Fruit fly (Drosophila melanogaster): ENCODE data around the gene CG8813.
A peak's percentile ranks its signal among the peaks of the same experiment; 100 is the strongest.

CG8813 gene

dm6 chr2L:2882968-2883702 lies 13.7 kb downstream of the CG8813 start (continued):
- TF ChIP-seq CG12391 (tag; optimal IDR thresholded peaks at IDR 0.05) (peak; percentile 58), Pdp1 (GFP tag; optimal IDR thresholded peaks at IDR 0.05) (peak in 1 of 2 experiments; percentile 33), CG18599 (GFP tag; optimal IDR thresholded peaks at IDR 0.05) (peak; percentile 57), CG14710 (tag; optimal IDR thresholded peaks at IDR 0.05) (peak; percentile 35), CG4424 (GFP tag; optimal IDR thresholded peaks at IDR 0.05) (no peak), sna (GFP tag; IDR thresholded peaks at IDR 0.05; ENCODE audit: partially characterized antibody) (no peak), CG10209 (GFP tag; optimal IDR thresholded peaks at IDR 0.05) (peak; percentile 38), CG10147 (GFP tag; optimal IDR thresholded peaks at IDR 0.05) (peak; percentile 20), fd3F (GFP tag; optimal IDR thresholded peaks at IDR 0.05) (peak; percentile 40), CG2199 (GFP tag; IDR thresholded peaks at IDR 0.05) (0 out of 3 replicates have a peak, but pooled peaks have one; percentile 69), dm (GFP tag; optimal IDR thresholded peaks at IDR 0.05) (peak; percentile 44), CG3995 (GFP tag; optimal IDR thresholded peaks at IDR 0.05) (peak; percentile 93), CG43689 (GFP tag; IDR thresholded peaks at IDR 0.05) (no peak), grau (tag; optimal IDR thresholded peaks at IDR 0.05) (peak; percentile 61), CG17912 (GFP tag; optimal IDR thresholded peaks at IDR 0.05) (no peak), emc (GFP tag; optimal IDR thresholded peaks at IDR 0.05) (peak; percentile 26), ci (GFP tag; IDR thresholded peaks at IDR 0.05) (peak; percentile 79), lab (GFP tag; optimal IDR thresholded peaks at IDR 0.05) (peak; percentile 70), gem (tag; optimal IDR thresholded peaks at IDR 0.05) (peak; percentile 67), CG9727 (GFP tag; optimal IDR thresholded peaks at IDR 0.05) (peak; percentile 50), CHES-1-like (GFP tag; optimal IDR thresholded peaks at IDR 0.05) (peak; percentile 47), CG7357 (GFP tag; IDR thresholded peaks at IDR 0.05) (no peak), TFAM (GFP tag; optimal IDR thresholded peaks at IDR 0.05) (no peak), pfk (GFP tag; optimal IDR thresholded peaks at IDR 0.05) (peak; percentile 3), CTCF (GFP tag; optimal IDR thresholded peaks at IDR 0.05) (no peak), oc (tag; optimal IDR thresholded peaks at IDR 0.05) (peak; percentile 43), lilli (GFP tag; optimal IDR thresholded peaks at IDR 0.05) (peak; percentile 92), Sry-β (GFP tag; optimal IDR thresholded peaks at IDR 0.05) (peak; percentile 2), CG13296 (GFP tag; optimal IDR thresholded peaks at IDR 0.05) (peak; percentile 66), grn (GFP tag; optimal IDR thresholded peaks at IDR 0.05) (peak; percentile 96), CG10979 (tag; optimal IDR thresholded peaks at IDR 0.05) (peak; percentile 13), gt (GFP tag; IDR thresholded peaks at IDR 0.05) (no peak), CG12236 (GFP tag; optimal IDR thresholded peaks at IDR 0.05) (peak; percentile 26), stwl (tag; optimal IDR thresholded peaks at IDR 0.05) (peak; percentile 56), CG3726 (GFP tag; IDR thresholded peaks at IDR 0.05) (0 out of 3 replicates have a peak, but pooled peaks have one; percentile 6), Lhr (GFP tag; optimal IDR thresholded peaks at IDR 0.05) (no peak), fu2 (GFP tag; optimal IDR thresholded peaks at IDR 0.05) (peak; percentile 18), CG7372 (GFP tag; IDR thresholded peaks at IDR 0.05) (peak; percentile 39; the same call in 1 of the 2 replicates), sd (tag; optimal IDR thresholded peaks at IDR 0.05) (peak; percentile 3), wor (GFP tag; IDR thresholded peaks at IDR 0.05) (no peak), CG1832 (GFP tag; optimal IDR thresholded peaks at IDR 0.05) (no peak), CG14441 (GFP tag; IDR thresholded peaks at IDR 0.05) (peak; percentile 55)
